Fruit fly (Drosophila melanogaster) S2 (cell line): ENCODE measurements around the gene CG18731.

Source experiments
- CG8478 ChIP-seq: fragments of >200 bp; optimal IDR thresholded peaks from 2 replicates; lab custom pipeline; 2018
- CTCF ChIP-seq, 2 experiments: fragments of >200 bp; optimal IDR thresholded peaks; 2 replicates each; lab custom pipeline; 2018

dm6 chr3R:29701739-29702138 lies 23.1 kb upstream of the CG18731 start:
- TF ChIP-seq CTCF (optimal IDR thresholded peaks at IDR 0.05; lab: Kevin White, UChicago) (no peak), CG8478 (lab: Kevin White, UChicago) (no peak)
